Worm (Caenorhabditis elegans): Measurements from ENCODE around the gene F39F10.4.

The F39F10.4 gene

DNA sequence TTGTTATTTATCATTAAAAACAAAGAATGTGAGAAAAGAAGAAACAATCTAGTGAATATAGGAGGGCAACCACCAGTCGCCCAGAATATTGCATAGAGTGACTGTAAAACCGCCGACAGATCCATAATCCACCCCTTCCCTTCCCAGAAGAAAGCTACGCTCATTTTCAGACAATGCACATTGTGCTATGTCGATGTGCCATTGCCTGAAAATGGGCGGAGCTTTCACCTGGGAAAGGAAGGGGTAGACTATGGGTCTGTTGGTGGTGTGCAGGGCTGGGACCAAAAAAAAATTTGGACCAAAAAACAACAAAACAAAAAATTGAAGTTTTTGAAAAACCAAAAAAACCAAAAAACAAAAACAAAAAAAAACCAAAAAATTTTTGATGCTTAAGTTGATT lies at the start of gene F39F10.4:
Gene F39F10.4 (minus strand): TSS at position 101 of the 400 bp plus-strand sequence.
- TF ChIP-seq him-1 (tag; optimal IDR thresholded peaks at IDR 0.05) (no peak), dao-5 (tag; optimal IDR thresholded peaks at IDR 0.05) (no peak), W03F9.2 (tag; optimal IDR thresholded peaks at IDR 0.05) (no peak)

DNA sequence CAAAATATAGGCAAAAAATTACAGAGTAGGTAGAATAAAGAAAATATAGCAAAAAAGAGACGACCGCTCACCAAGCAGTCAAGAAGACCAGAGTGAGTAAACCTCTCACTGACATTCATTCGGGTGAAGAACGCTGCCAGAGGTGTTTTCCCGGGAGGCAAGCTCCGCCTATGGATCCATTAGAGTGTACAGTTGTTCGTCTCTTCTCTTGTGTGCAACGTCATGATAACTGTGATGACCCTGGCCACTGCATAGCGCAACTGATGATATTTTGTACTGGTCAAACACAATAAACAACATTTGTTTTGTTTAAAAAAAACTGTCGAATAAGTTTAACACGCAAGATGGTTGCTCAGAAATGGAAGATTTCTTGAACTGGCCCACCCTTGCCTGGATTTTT lies 49.3 kb upstream of the F39F10.4 start, which contains the start of gene F52G3.8:
Gene F52G3.8 (minus strand): TSS at position 101 of the 400 bp plus-strand sequence.
- no peak for TF ChIP-seq W03F9.2 (tag; optimal IDR thresholded peaks at IDR 0.05)
- TF ChIP-seq him-1 (tag; optimal IDR thresholded peaks at IDR 0.05) = no peak
- no peak for TF ChIP-seq dao-5 (tag; optimal IDR thresholded peaks at IDR 0.05)

- TF ChIP-seq W03F9.2 (tag; optimal IDR thresholded peaks at IDR 0.05) (no peak), him-1 (tag; optimal IDR thresholded peaks at IDR 0.05) (peak; percentile 30)
Observed at ce11 chrX:16943934-16944914, 40.7 kb upstream of the F39F10.4 start.

DNA sequence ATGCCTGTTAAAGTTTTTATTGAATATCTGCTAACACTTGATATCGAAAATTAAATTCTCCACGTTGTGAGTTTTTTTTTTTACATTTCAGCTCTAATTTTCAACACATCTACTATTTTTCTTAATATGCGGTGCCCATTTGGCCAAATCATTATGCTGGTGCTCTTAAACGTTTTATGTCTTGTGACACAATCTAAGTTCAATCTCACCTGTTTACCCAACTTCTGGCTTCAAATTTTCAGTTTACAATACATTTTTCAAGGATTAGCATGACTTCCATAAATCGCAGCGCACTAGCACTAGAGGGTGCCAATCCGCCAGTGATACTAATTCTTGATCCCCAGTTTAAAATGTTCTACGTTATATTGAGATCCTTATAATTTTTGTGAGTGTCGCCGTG lies 38.8 kb upstream of the F39F10.4 start:
- TF ChIP-seq dao-5 (tag; optimal IDR thresholded peaks at IDR 0.05) = no peak
- no peak for TF ChIP-seq him-1 (tag; optimal IDR thresholded peaks at IDR 0.05)
- no peak for TF ChIP-seq W03F9.2 (tag; optimal IDR thresholded peaks at IDR 0.05)

DNA sequence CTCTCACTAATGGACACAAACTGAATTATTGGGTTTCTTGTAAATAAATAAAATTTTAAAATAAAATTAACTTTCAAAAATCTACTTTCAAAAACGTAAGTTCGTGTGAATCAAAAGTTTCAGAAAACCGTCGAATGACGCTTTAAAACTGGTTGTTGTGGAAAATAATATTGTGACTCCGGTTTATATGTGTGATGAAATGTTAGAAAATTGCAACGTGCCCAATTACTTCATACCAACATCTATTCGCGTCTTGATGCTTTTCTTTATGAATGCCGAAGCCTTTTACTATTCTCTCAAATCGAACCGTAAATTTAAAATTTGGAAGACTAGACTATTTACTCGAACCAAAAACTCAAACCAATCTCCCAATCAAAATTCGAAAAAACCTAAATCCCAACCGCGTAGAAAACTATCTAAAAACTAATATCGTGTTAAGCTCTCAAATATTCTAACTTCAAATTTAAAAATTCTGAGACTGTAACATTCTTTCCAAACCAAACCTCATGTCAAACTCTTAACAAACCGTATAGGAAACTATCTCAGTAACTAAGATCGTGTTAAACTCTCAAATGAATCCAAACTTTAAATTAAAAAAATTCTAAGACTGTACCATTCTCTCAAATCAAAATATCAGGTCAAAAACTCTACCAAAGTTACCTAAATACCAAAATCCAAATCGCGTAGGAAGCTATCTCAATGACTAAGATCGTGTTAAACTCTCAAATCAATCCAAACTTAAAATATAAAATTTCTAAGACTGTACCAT lies 27.9 kb upstream of the F39F10.4 start:
- no peak for TF ChIP-seq dao-5 (tag; optimal IDR thresholded peaks at IDR 0.05)
- no peak for TF ChIP-seq W03F9.2 (tag; optimal IDR thresholded peaks at IDR 0.05)
- no peak for TF ChIP-seq him-1 (tag; optimal IDR thresholded peaks at IDR 0.05)

DNA sequence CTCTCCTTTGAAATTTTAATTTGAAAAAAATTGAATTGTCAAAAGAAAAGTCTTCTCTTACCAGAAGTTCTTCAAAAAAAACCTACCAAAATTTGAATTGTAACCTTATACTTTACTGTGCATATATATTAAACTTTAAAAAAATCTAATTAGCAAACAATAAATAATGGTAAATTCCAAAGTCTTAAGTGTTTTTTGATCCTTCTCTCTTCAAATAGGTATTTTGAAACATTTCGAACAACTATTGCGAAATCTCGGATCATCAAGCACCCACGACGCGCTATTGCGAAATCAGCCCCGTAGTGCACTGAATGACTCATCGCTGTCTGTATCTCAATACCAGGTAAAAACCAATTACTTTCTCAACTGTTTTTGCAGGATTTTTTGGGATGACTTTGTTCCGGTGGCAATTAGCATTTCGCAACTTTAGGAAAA lies 27.2 kb upstream of the F39F10.4 start:
- TF ChIP-seq dao-5 (tag; optimal IDR thresholded peaks at IDR 0.05) (peak; percentile 62), W03F9.2 (tag; optimal IDR thresholded peaks at IDR 0.05) (no peak), him-1 (tag; optimal IDR thresholded peaks at IDR 0.05) (peak; percentile 36)

ce11 chrX:16930333-16930621 lies 26.8 kb upstream of the F39F10.4 start:
- TF ChIP-seq W03F9.2 (tag; optimal IDR thresholded peaks at IDR 0.05) (no peak), dao-5 (tag; optimal IDR thresholded peaks at IDR 0.05) (no peak), him-1 (tag; optimal IDR thresholded peaks at IDR 0.05) (no peak)

DNA sequence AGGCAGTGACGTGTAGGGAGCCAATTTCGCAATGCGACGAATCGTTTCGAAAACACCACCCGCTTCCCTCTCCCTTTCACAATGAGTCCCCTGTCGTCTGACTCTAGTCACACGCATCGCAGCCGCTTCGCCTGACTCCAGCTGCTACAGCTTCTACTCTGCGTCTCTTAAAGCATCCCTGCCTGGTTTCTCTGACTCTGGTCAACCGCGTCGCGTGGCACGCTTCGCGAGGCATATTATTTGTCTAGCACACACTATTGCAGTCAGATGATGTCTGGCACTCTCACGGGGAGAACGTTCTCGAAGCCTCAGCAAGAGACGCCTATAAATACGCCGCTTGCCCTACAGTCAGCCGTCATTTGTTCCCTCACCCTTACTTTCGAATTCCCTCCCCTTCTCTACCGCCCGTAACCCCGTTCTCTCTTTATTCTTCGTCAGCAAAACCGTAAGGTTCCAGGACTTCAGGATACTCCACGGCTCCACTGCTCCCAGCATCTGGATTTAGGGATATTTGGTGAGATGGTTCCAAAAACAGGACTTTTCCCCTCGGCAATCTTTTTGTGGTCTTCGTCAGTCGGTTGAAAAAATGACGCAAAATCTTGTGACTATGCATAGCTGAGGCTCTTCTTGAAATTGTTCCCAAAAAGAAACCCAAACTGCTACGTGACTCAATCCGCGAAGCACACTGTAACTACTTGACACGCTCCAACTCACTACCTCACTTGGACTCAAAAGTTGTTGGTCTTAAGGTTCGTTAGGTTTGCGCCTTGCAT lies 26.2 kb upstream of the F39F10.4 start:
- TF ChIP-seq him-1 (tag; optimal IDR thresholded peaks at IDR 0.05) (peak; percentile 96), dao-5 (tag; optimal IDR thresholded peaks at IDR 0.05) (peak; percentile 64), W03F9.2 (tag; optimal IDR thresholded peaks at IDR 0.05) (peak; percentile 90)

DNA sequence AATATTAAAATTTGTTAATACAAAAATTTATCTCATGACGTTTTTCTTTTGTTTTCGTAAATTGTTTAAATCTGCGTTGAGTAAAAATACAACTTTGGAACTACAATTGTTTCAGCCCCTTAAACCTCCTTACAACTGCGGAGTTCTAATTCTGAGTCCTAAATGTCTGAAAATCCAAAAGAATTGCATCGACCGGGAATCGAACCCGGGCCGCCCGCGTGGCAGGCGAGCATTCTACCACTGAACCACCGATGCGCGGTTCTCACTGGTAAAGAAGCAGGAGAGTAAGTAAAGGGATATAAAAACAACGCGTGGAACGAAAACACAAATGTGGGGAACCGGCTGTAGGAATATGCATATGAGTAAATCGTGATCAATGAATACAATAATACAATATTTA lies 24.6 kb upstream of the F39F10.4 start:
- TF ChIP-seq W03F9.2 (tag; optimal IDR thresholded peaks at IDR 0.05) (no peak), dao-5 (tag; optimal IDR thresholded peaks at IDR 0.05) (no peak), him-1 (tag; optimal IDR thresholded peaks at IDR 0.05) (peak; percentile 52)

DNA sequence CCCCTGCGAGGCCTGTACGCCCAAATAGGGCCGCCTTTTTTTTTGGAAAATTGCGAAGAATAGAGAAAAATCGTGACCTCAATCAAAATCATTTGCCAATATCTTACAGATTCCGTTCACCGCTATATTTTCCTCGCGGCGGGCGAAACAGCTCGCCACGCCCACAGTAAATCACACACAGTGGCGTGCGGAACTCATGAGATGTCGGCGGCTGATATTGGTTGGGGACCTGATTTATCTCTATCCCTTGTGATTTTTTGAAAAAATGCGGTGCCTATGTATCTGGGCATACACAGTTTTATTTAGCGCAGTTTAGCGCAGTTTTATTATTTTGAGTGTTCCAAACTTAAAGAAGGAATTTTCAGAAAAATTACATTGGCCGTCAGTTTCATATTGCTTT lies 21.8 kb upstream of the F39F10.4 start:
- TF ChIP-seq him-1 (tag; optimal IDR thresholded peaks at IDR 0.05) = no peak
- no peak for TF ChIP-seq dao-5 (tag; optimal IDR thresholded peaks at IDR 0.05)
- TF ChIP-seq W03F9.2 (tag; optimal IDR thresholded peaks at IDR 0.05) = no peak

DNA sequence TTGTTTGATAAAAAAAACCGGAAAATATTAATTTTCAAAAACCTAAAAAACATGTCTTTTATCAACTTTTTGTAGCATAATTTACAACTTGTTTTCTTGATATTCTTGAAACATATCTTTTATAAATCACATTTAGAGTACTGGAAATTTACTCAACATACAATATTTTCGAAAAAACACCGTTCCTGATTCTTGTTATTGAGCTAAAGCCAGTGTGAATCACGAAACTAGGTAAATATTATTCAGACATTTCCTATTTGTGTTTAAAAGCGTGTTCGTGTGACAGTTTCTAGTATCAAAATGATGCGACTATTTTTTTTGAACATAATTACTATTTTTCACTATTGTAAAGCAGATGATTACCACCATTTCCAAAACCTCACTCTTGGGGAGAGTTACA lies 20.1 kb upstream of the F39F10.4 start, which contains the start of gene C30E1.4:
Gene C30E1.4 (plus strand): TSS at position 301 of the 400 bp plus-strand sequence.
- TF ChIP-seq dao-5 (tag; optimal IDR thresholded peaks at IDR 0.05) = no peak
- no peak for TF ChIP-seq W03F9.2 (tag; optimal IDR thresholded peaks at IDR 0.05)
- TF ChIP-seq him-1 (tag; optimal IDR thresholded peaks at IDR 0.05) = no peak

DNA sequence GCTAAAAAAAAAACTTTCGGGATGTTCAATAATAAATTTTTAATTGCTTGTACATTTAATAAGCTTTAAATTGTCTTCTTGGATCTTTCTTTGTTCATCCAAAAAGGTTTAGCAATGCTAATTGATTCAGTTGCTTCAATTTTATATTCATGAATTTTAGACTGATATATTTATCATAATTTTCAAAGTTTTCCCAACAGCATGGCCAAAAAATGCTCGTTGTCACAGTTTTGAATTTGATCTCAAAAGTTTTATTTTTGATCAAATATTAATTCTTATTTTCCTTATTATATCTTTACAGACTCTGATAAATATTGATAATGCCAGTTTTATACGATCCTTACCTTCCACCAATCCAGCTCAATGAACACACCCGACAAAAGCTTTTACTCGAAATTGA lies 18.0 kb upstream of the F39F10.4 start, which contains the start of gene fbxb-114:
Gene fbxb-114 (plus strand): TSS at position 301 of the 400 bp plus-strand sequence.
- TF ChIP-seq him-1 (tag; optimal IDR thresholded peaks at IDR 0.05) (no peak), W03F9.2 (tag; optimal IDR thresholded peaks at IDR 0.05) (no peak), dao-5 (tag; optimal IDR thresholded peaks at IDR 0.05) (no peak)

- TF ChIP-seq W03F9.2 (tag; optimal IDR thresholded peaks at IDR 0.05) (no peak), him-1 (tag; optimal IDR thresholded peaks at IDR 0.05) (no peak), dao-5 (tag; optimal IDR thresholded peaks at IDR 0.05) (no peak)
Observed at ce11 chrX:16919468-16919867, 15.9 kb upstream of the F39F10.4 start.

All from whole organism, L4/young adult.